Fruit fly (Drosophila melanogaster): ENCODE data around the gene CG34241.
A peak's percentile ranks its signal among the peaks of the same experiment; 100 is the strongest.

The CG34241 gene

dm6 chr3L:12136630-12137029 is 8.9 kb downstream of the CG34241 start, which contains the start of the genes CG5645 and Atg12 (continued):
- TF ChIP-seq crol (GFP tag; IDR thresholded peaks at IDR 0.05) = no peak
- no peak; the same call in 1 of the 2 replicates for TF ChIP-seq CG42726 (GFP tag; IDR thresholded peaks at IDR 0.05; ENCODE audit: partially characterized antibody)
- TF ChIP-seq Lhr (GFP tag; optimal IDR thresholded peaks at IDR 0.05) = no peak
- TF ChIP-seq dysf (GFP tag; IDR thresholded peaks at IDR 0.05) = peak; percentile 34; the same call in 1 of the 3 replicates
- no peak for TF ChIP-seq crc (GFP tag; optimal IDR thresholded peaks at IDR 0.05)
- TF ChIP-seq CG9727 (GFP tag; optimal IDR thresholded peaks at IDR 0.05) = peak; percentile 50
- TF ChIP-seq pzg (GFP tag; optimal IDR thresholded peaks at IDR 0.05) = peak; percentile 40
- no peak for TF ChIP-seq Dip3 (GFP tag; optimal IDR thresholded peaks at IDR 0.05)
- peak; percentile 28 for TF ChIP-seq lab (GFP tag; optimal IDR thresholded peaks at IDR 0.05)
- peak; percentile 70 for TF ChIP-seq Abd-B (GFP tag; optimal IDR thresholded peaks at IDR 0.05)
- peak; percentile 55 for TF ChIP-seq ssp (GFP tag; IDR thresholded peaks at IDR 0.05)
- peak in 1 of 2 experiments; percentile 47 for TF ChIP-seq bsh (GFP tag; optimal IDR thresholded peaks at IDR 0.05)
- TF ChIP-seq CG4617 (GFP tag; optimal IDR thresholded peaks at IDR 0.05; ENCODE audit: borderline replicate concordance) = peak; percentile 81
- 0 out of 2 replicates have a peak, but pooled peaks have one; percentile 28 for TF ChIP-seq GATAe (GFP tag; conservative IDR thresholded peaks at IDR 0.05)
- TF ChIP-seq cg (GFP tag; optimal IDR thresholded peaks at IDR 0.05) = no peak
- no peak for TF ChIP-seq CG11723 (GFP tag; optimal IDR thresholded peaks at IDR 0.05)
- TF ChIP-seq CG2678 (tag; optimal IDR thresholded peaks at IDR 0.05) = peak; percentile 46
- no peak for TF ChIP-seq pfk (GFP tag; optimal IDR thresholded peaks at IDR 0.05)
- no peak for TF ChIP-seq fd102C (GFP tag; optimal IDR thresholded peaks at IDR 0.05)
- TF ChIP-seq CG12299 (tag; optimal IDR thresholded peaks at IDR 0.05) = peak; percentile 60
- TF ChIP-seq Kr (GFP tag; optimal IDR thresholded peaks at IDR 0.05) = no peak
- TF ChIP-seq HmgD (GFP tag; optimal IDR thresholded peaks at IDR 0.05) = no peak
- TF ChIP-seq bigmax (GFP tag; optimal IDR thresholded peaks at IDR 0.05) = no peak
- no peak for TF ChIP-seq hb (GFP tag; IDR thresholded peaks at IDR 0.05; ENCODE audit: partially characterized antibody)
- TF ChIP-seq h (optimal IDR thresholded peaks at IDR 0.05) = no peak
- no peak for TF ChIP-seq CkIIα-i1 (GFP tag; IDR thresholded peaks at IDR 0.05)
- no peak for TF ChIP-seq MESR4 (GFP tag; optimal IDR thresholded peaks at IDR 0.05)
- no peak for TF ChIP-seq tup (GFP tag; optimal IDR thresholded peaks at IDR 0.05)
- TF ChIP-seq B-H2 (GFP tag; optimal IDR thresholded peaks at IDR 0.05) = peak; percentile 54
- peak; percentile 63 for TF ChIP-seq exex (tag; optimal IDR thresholded peaks at IDR 0.05)
- TF ChIP-seq CG13894 (tag; optimal IDR thresholded peaks at IDR 0.05) = no peak
- TF ChIP-seq CG10267 (tag; optimal IDR thresholded peaks at IDR 0.05) = peak; percentile 78
- peak; percentile 67; the same call in 1 of the 2 replicates for TF ChIP-seq tna (GFP tag; IDR thresholded peaks at IDR 0.05; ENCODE audit: partially characterized antibody)
- no peak for TF ChIP-seq C15 (GFP tag; IDR thresholded peaks at IDR 0.05)
- no peak for TF ChIP-seq rib (GFP tag; IDR thresholded peaks at IDR 0.05)
- TF ChIP-seq CG14710 (tag; optimal IDR thresholded peaks at IDR 0.05) = peak; percentile 86
- peak; percentile 61; the same call in 1 of the 2 replicates for TF ChIP-seq Atf6 (GFP tag; IDR thresholded peaks at IDR 0.05)
- peak; percentile 34 for TF ChIP-seq CG11504 (tag; optimal IDR thresholded peaks at IDR 0.05)
- TF ChIP-seq CG3281 (GFP tag; optimal IDR thresholded peaks at IDR 0.05) = peak; percentile 58
- TF ChIP-seq Fer1 (GFP tag; optimal IDR thresholded peaks at IDR 0.05) = peak; percentile 75
- TF ChIP-seq Trl (optimal IDR thresholded peaks at IDR 0.05) = no peak
- no peak for TF ChIP-seq Trl (GFP tag; optimal IDR thresholded peaks at IDR 0.05)
- TF ChIP-seq Vsx1 (GFP tag; optimal IDR thresholded peaks at IDR 0.05) = peak; percentile 97
- TF ChIP-seq CG10979 (tag; optimal IDR thresholded peaks at IDR 0.05) = peak; percentile 74
- peak; percentile 78 for TF ChIP-seq amos (GFP tag; IDR thresholded peaks at IDR 0.05; ENCODE audit: partially characterized antibody)
- TF ChIP-seq sqz (GFP tag; optimal IDR thresholded peaks at IDR 0.05) = no peak
- peak; percentile 29 for TF ChIP-seq CoRest (tag; optimal IDR thresholded peaks at IDR 0.05)
- TF ChIP-seq fu2 (GFP tag; optimal IDR thresholded peaks at IDR 0.05) = no peak
- peak; percentile 66 for TF ChIP-seq HLH3B (GFP tag; IDR thresholded peaks at IDR 0.05)
- no peak for TF ChIP-seq sr (GFP tag; IDR thresholded peaks at IDR 0.05)
